Fruit fly (Drosophila melanogaster): Measurements from ENCODE around the gene mRpL22.

The mRpL22 gene

DNA sequence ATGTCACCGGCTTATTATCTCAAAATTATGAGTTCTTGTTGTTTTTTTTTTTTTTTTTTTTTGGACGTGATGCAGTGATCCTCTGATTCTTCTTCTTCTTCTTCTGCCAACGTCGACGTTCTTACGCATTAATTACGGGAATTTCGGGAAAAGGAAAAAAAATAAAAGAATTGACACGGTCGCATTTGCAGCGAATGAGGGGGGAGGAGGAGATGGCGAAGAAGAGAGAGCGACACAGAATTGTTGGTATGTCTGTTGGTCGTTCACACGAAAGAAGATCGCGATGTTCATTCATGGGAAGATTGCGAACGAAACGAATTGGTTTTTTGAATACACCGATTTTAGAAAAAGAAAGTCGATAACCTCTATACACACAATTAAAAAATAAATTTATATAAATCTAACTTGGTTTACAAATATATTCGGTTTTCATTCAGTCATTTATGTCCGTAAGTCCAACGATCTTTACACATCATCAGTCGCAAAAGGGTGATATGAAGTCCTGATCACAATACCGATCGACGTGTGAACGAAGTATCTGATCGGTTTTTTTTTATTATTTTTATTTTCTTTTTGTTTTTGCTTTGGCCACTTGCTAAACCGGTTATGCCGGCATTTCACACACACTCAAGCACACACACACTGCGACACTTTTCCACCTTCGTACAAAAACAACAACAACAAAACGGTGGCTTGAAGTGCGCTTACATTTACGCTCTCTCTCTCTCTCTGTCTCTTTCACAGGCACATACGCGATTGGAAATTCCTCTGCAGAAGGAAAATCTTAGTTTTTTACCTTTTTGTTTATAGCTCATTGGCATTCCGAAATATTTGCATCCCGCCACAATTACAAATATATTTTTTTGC, 32.8 kb upstream of the mRpL22 start (continued):
- peak; percentile 77 for TF ChIP-seq CG18599 (GFP tag; optimal IDR thresholded peaks at IDR 0.05)
- TF ChIP-seq CG10959 (GFP tag; IDR thresholded peaks at IDR 0.05), result no peak
- TF ChIP-seq Sox100B (GFP tag; optimal IDR thresholded peaks at IDR 0.05), result peak; percentile 81
- TF ChIP-seq ash1 (GFP tag; optimal IDR thresholded peaks at IDR 0.05), result no peak
- peak; percentile 79; the same call in 1 of the 3 replicates for TF ChIP-seq so (GFP tag; IDR thresholded peaks at IDR 0.05)
- peak; percentile 42 for TF ChIP-seq CG2116 (GFP tag; optimal IDR thresholded peaks at IDR 0.05)
- TF ChIP-seq Spps (tag; optimal IDR thresholded peaks at IDR 0.05), result peak; percentile 63
- TF ChIP-seq CG13894 (tag; optimal IDR thresholded peaks at IDR 0.05), result peak; percentile 32
- TF ChIP-seq Oli (tag; optimal IDR thresholded peaks at IDR 0.05), result peak; percentile 79
- peak; percentile 26; the same call in 1 of the 2 replicates for TF ChIP-seq wor (GFP tag; IDR thresholded peaks at IDR 0.05)
- no peak for TF ChIP-seq grn (GFP tag; optimal IDR thresholded peaks at IDR 0.05)
- TF ChIP-seq gfzf (GFP tag; optimal IDR thresholded peaks at IDR 0.05), result no peak
- TF ChIP-seq Xrp1 (GFP tag; IDR thresholded peaks at IDR 0.05), result peak; percentile 67
- peak; percentile 44 for TF ChIP-seq CG2875 (GFP tag; optimal IDR thresholded peaks at IDR 0.05)
- TF ChIP-seq CG7271 (tag; optimal IDR thresholded peaks at IDR 0.05), result no peak
- peak; percentile 80 for TF ChIP-seq CG11504 (tag; optimal IDR thresholded peaks at IDR 0.05)
- peak; percentile 15; the same call in 1 of the 2 replicates for TF ChIP-seq CG11696 (GFP tag; IDR thresholded peaks at IDR 0.05)
- peak; percentile 70 for TF ChIP-seq CG13775 (GFP tag; optimal IDR thresholded peaks at IDR 0.05)
- peak; percentile 59 for TF ChIP-seq fd64A (GFP tag; optimal IDR thresholded peaks at IDR 0.05)
- no peak for TF ChIP-seq dm (GFP tag; optimal IDR thresholded peaks at IDR 0.05)
- TF ChIP-seq Rfx (GFP tag; IDR thresholded peaks at IDR 0.05), result peak; percentile 70
- peak; percentile 69 for TF ChIP-seq CG3281 (GFP tag; optimal IDR thresholded peaks at IDR 0.05)
- peak; percentile 66 for TF ChIP-seq Asciz (GFP tag; optimal IDR thresholded peaks at IDR 0.05)
- peak; percentile 4 for TF ChIP-seq YL-1 (GFP tag; optimal IDR thresholded peaks at IDR 0.05)
- peak; percentile 49 for TF ChIP-seq tio (GFP tag; optimal IDR thresholded peaks at IDR 0.05)
- TF ChIP-seq CG10366 (GFP tag; IDR thresholded peaks at IDR 0.05), result peak; percentile 39
- peak; percentile 35; the same call in 1 of the 3 replicates for TF ChIP-seq ken (GFP tag; IDR thresholded peaks at IDR 0.05)
- TF ChIP-seq phol (tag; optimal IDR thresholded peaks at IDR 0.05), result peak; percentile 80
- TF ChIP-seq CG11695 (GFP tag; IDR thresholded peaks at IDR 0.05), result peak; percentile 63
- TF ChIP-seq CG10209 (GFP tag; optimal IDR thresholded peaks at IDR 0.05), result peak; percentile 64
- peak; percentile 55 for TF ChIP-seq E2f1 (GFP tag; IDR thresholded peaks at IDR 0.05)
- TF ChIP-seq kah (GFP tag; optimal IDR thresholded peaks at IDR 0.05), result peak; percentile 52
- no peak for TF ChIP-seq Myb (GFP tag; optimal IDR thresholded peaks at IDR 0.05)
- TF ChIP-seq CG2678 (tag; optimal IDR thresholded peaks at IDR 0.05), result peak; percentile 87
- no peak for TF ChIP-seq Taf1 (GFP tag; IDR thresholded peaks at IDR 0.05)
- no peak for TF ChIP-seq CG43689 (GFP tag; IDR thresholded peaks at IDR 0.05)
- peak; percentile 77 for TF ChIP-seq gcm (GFP tag; optimal IDR thresholded peaks at IDR 0.05)
- peak; percentile 50 for TF ChIP-seq CG6854 (GFP tag; optimal IDR thresholded peaks at IDR 0.05)
- peak in 1 of 2 experiments; percentile 48 for TF ChIP-seq Trl (optimal IDR thresholded peaks at IDR 0.05)
- TF ChIP-seq Trl (GFP tag; optimal IDR thresholded peaks at IDR 0.05), result no peak
- peak; percentile 49 for TF ChIP-seq Deaf1 (tag; optimal IDR thresholded peaks at IDR 0.05)
- TF ChIP-seq CG15011 (GFP tag; optimal IDR thresholded peaks at IDR 0.05), result peak; percentile 56
- peak; percentile 42 for TF ChIP-seq cwo (GFP tag; optimal IDR thresholded peaks at IDR 0.05)
- TF ChIP-seq nau (GFP tag; optimal IDR thresholded peaks at IDR 0.05), result peak; percentile 52
- no peak for TF ChIP-seq toy (GFP tag; IDR thresholded peaks at IDR 0.05)
- no peak for TF ChIP-seq CG1647 (GFP tag; optimal IDR thresholded peaks at IDR 0.05)
- no peak for TF ChIP-seq prd (optimal IDR thresholded peaks at IDR 0.05)
- peak; percentile 62 for TF ChIP-seq prd (GFP tag; IDR thresholded peaks at IDR 0.05)
- peak; percentile 68 for TF ChIP-seq HmgZ (tag; optimal IDR thresholded peaks at IDR 0.05)

Measured in whole organism, embryonic.